Worm (Caenorhabditis elegans) whole organism, young adult: Measurements from ENCODE around the gene F48G7.4.

Source experiments
- F39B2.1 ChIP-seq: fragments of 200-800 bp; sonication (Bioruptor generic); IDR thresholded peaks from 2 replicates; pipeline ENCODE4 v1.3.6; 2022; ENCODE audit warnings: missing genetic modification reagents, missing genetic modification characterization, missing compliant biosample characterization
- K11D2.4 ChIP-seq: fragments of 200-800 bp; sonication (Bioruptor generic); IDR thresholded peaks from 2 replicates; pipeline ENCODE4 v1.3.6; 2022; ENCODE audit warnings: missing genetic modification reagents, missing genetic modification characterization, missing compliant biosample characterization
- aptf-3 ChIP-seq: fragments of 200-800 bp; sonication (Bioruptor generic); IDR thresholded peaks from 2 replicates; pipeline ENCODE4 v1.3.6; 2022; ENCODE audit warnings: missing genetic modification characterization, missing compliant biosample characterization
- hlh-12 ChIP-seq: sonication (generic microtip); optimal IDR thresholded peaks from 2 replicates; lab custom pipeline; 2016; ENCODE audit warnings: missing genetic modification characterization, missing compliant biosample characterization
- hsf-1 ChIP-seq: fragments of 200-800 bp; sonication (Bioruptor generic); IDR thresholded peaks from 2 replicates; pipeline ENCODE4 v1.3.6; 2022; ENCODE audit warnings: missing genetic modification reagents, missing genetic modification characterization, missing compliant biosample characterization
- snpc-4 ChIP-seq, 5 experiments: fragments of 150-350 bp in 1 of 5; sonication (generic microtip) in 4 of 5; optimal IDR thresholded peaks; 2 replicates each; lab custom pipeline; 2014 to 2018; ENCODE audit warnings: missing genetic modification characterization in 5 of 5, missing biosample characterization in 3 of 5, antibody characterized with exemption in 2 of 5, mild to moderate bottlenecking in 2 of 5, missing compliant biosample characterization in 2 of 5, missing genotype in 2 of 5, moderate library complexity in 2 of 5, missing genetic modification reagents in 1 of 5

ce11 chrV:628527-628926, 9.3 kb downstream of the F48G7.4 start, which contains the start of gene F48G7.9:
- TF ChIP-seq snpc-4 (GFP tag; optimal IDR thresholded peaks at IDR 0.05; lab: Kevin White, UChicago) = no peak
- TF ChIP-seq snpc-4 (tag; optimal IDR thresholded peaks at IDR 0.05; lab: Kevin White, UChicago) = no peak
- no peak for TF ChIP-seq K11D2.4 (GFP tag; lab: Robert Waterston, UW)
- TF ChIP-seq F39B2.1 (GFP tag; lab: Robert Waterston, UW) = no peak
- TF ChIP-seq aptf-3 (GFP tag; lab: Robert Waterston, UW) = no peak
- no peak for TF ChIP-seq hsf-1 (GFP tag; lab: Robert Waterston, UW)
- TF ChIP-seq hlh-12 (tag; lab: Kevin White, UChicago) = no peak
